Fruit fly (Drosophila melanogaster): ENCODE measurements around the gene Sox100B.

- TF ChIP-seq psq (optimal IDR thresholded peaks at IDR 0.05): no peak
- no peak for TF ChIP-seq Sin3A (optimal IDR thresholded peaks at IDR 0.05)
- TF ChIP-seq h (optimal IDR thresholded peaks at IDR 0.05): no peak
Measured at dm6 chr3R:31059036-31059806, 5.8 kb upstream of the Sox100B start.

Measured in Kc167 (cell line).